Worm (Caenorhabditis elegans) whole organism, early embryonic: ENCODE results near the gene Y82E9BR.22.
"Not testable (repeated sequence)": the region's sequence is repeated elsewhere in the genome, so short reads cannot be mapped to it uniquely, and the experiment has no call there.

Experiments
- F13C5.2 ChIP-seq: sonication (generic microtip); optimal IDR thresholded peaks from 2 replicates; lab custom pipeline; 2017; ENCODE audit warnings: mild to moderate bottlenecking, missing genetic modification characterization, inconsistent platforms, missing compliant biosample characterization
- ama-1 ChIP-seq: fragments of 150-350 bp; optimal IDR thresholded peaks from 2 replicates; lab custom pipeline; 2014
- ceh-13 ChIP-seq: fragments of 200-800 bp; sonication (Bioruptor generic); optimal IDR thresholded peaks from 2 replicates; lab custom pipeline; 2018; ENCODE audit warnings: mild to moderate bottlenecking, missing genetic modification characterization, missing compliant biosample characterization
- ceh-36 ChIP-seq: sonication (generic microtip); optimal IDR thresholded peaks from 2 replicates; lab custom pipeline; 2016; ENCODE audit warnings: missing genetic modification characterization, inconsistent platforms, missing compliant biosample characterization
- flt-1 ChIP-seq: fragments of 200-800 bp; sonication (Bioruptor generic); IDR thresholded peaks from 2 replicates; pipeline ENCODE4 v1.3.6; 2022; ENCODE audit warnings: missing genetic modification characterization, missing compliant biosample characterization
- hmg-4 ChIP-seq: fragments of 200-800 bp; sonication (Bioruptor generic); optimal IDR thresholded peaks from 2 replicates; lab custom pipeline; 2018; ENCODE audit warnings: mild to moderate bottlenecking, missing genetic modification characterization, missing compliant biosample characterization
- hnd-1 ChIP-seq: sonication (generic microtip); optimal IDR thresholded peaks from 2 replicates; lab custom pipeline; 2016; ENCODE audit warnings: missing genetic modification characterization, missing compliant biosample characterization
- pes-1 ChIP-seq: fragments of 200-800 bp; sonication (Bioruptor generic); IDR thresholded peaks from 2 replicates; pipeline ENCODE4 v1.3.6; 2022; ENCODE audit warnings: missing genetic modification reagents, missing genetic modification characterization, missing compliant biosample characterization
- scrt-1 ChIP-seq: fragments of 200-800 bp; sonication (Bioruptor generic); IDR thresholded peaks from 2 replicates; pipeline ENCODE4 v1.3.6; 2022; ENCODE audit warnings: missing genetic modification characterization, missing compliant biosample characterization
- sea-1 ChIP-seq: fragments of 200-800 bp; sonication (Bioruptor generic); conservative IDR thresholded peaks from 2 replicates; pipeline ENCODE4 v1.3.6; 2022; ENCODE audit warnings: missing genetic modification characterization, missing compliant biosample characterization
- tbx-11 ChIP-seq: fragments of 200-800 bp; sonication (Bioruptor generic); IDR thresholded peaks from 2 replicates; pipeline ENCODE4 v1.3.6; 2022; ENCODE audit warnings: missing genetic modification characterization, missing compliant biosample characterization
- tbx-37 ChIP-seq: fragments of 200-800 bp; sonication (Bioruptor generic); conservative IDR thresholded peaks from 2 replicates; pipeline ENCODE4 v1.3.6; 2022; ENCODE audit warnings: missing genetic modification reagents, missing genetic modification characterization, missing compliant biosample characterization
- tra-4 ChIP-seq: sonication (generic microtip); optimal IDR thresholded peaks from 2 replicates; lab custom pipeline; 2017; ENCODE audit warnings: missing genetic modification characterization, missing compliant biosample characterization

DNA sequence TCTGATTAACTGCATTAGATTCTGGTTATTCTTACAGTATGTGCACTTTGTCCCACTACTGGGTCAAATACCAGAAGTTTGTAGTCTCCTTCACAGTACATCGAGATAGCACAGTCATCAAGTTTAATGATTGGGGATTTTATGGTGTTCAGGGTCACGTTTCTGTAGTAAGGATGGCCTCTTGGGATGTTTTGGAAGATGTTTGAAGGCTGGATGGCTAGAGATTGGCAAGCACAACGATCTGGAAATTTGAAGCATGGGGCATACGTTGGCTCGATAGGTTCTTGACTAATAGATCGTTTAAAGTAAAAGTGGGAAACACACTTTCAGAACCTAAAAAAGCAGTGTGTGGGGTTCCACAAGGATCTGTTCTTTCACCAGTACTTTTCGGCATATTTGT is 51.1 kb downstream of the Y82E9BR.22 start, which contains the start of gene Y82E9BR.8:
- not testable (repeated sequence) for TF ChIP-seq ama-1; hnd-1 (tag; lab: Kevin White, UChicago); tbx-11; ceh-36 (tag; lab: Kevin White, UChicago); F13C5.2; tbx-37 (GFP tag; lab: Robert Waterston, UW); hmg-4 (GFP tag; lab: Kevin White, UChicago); pes-1 (GFP tag; lab: Robert Waterston, UW); flt-1 (GFP tag; lab: Robert Waterston, UW); tra-4 (tag; lab: Kevin White, UChicago); scrt-1 (GFP tag; lab: Robert Waterston, UW); ceh-13 (GFP tag; lab: Kevin White, UChicago); sea-1 (GFP tag; lab: Robert Waterston, UW)
